Worm (Caenorhabditis elegans): ENCODE results near the gene C56G2.4.

ce11 chrIII:6350424-6350823 is 18.9 kb downstream of the C56G2.4 start:
- TF ChIP-seq dao-5 (tag; optimal IDR thresholded peaks at IDR 0.05) (no peak), him-1 (tag; optimal IDR thresholded peaks at IDR 0.05) (no peak), W03F9.2 (tag; optimal IDR thresholded peaks at IDR 0.05) (no peak)
